Fruit fly (Drosophila melanogaster) whole organism: ENCODE results near the gene CG42729.

Experiments used
- CG8478 ChIP-seq: fragments of >200 bp; optimal IDR thresholded peaks from 2 replicates; lab custom pipeline; 2018; ENCODE audit warnings: inconsistent platforms
- pan ChIP-seq: fragments of >200 bp; optimal IDR thresholded peaks from 2 replicates; lab custom pipeline; 2017
- psq ChIP-seq: fragments of >200 bp; optimal IDR thresholded peaks from 2 replicates; lab custom pipeline; 2017

DNA sequence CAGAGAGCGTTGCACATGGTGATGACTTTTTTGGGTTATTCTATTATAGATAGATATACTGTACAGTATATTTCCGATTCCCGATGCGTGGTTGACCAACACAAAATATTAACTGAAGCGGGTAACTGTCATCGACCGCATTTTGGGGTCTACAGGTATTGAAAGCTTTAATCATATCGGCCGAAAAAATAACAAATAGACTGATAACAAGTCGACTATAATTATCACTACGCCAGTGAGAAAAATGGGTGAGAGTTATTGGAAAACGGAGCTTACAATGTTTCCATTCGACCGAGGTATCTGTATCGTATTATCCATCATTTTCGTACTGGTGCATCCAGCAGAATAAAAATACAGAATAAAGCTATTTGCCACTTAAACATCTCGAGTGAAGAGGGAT lies 9.0 kb downstream of the CG42729 start:
- TF ChIP-seq psq (lab: Kevin White, UChicago) (no peak), CG8478 (lab: Kevin White, UChicago) (no peak), pan (lab: Kevin White, UChicago) (no peak)
